Fruit fly (Drosophila melanogaster): Measurements from ENCODE around the gene CG4884.

CG4884 gene

DNA sequence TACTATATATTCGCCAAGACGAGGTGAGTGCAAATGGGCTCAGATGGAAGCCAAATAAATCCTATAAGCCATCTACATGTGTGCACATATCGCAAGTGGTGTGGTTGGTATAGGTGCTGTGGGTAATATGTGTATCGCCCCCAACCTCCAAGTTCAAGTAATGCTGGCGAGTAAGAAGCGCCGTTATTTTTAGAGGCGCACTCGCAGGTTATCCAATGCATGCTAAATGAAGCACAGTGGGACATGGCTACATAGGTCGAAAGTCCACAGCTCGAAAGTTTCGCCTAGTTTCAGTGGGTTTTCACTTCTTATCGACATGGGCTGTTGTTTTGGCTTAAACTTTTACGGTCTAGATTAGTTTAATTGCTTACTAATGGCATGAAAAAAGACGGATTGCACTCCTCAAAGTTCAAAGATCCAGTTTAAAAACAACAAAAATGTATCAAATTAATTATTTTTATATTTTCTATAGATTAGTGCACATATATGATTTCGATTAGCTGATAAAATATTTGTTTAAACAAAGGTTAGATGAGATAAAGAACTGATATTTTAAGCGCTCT is 33.0 kb downstream of the CG4884 start:
- no peak for TF ChIP-seq OdsH (GFP tag; optimal IDR thresholded peaks at IDR 0.05)
- no peak for TF ChIP-seq acj6 (GFP tag; optimal IDR thresholded peaks at IDR 0.05)
- peak; percentile 44 for TF ChIP-seq Hr4 (GFP tag; optimal IDR thresholded peaks at IDR 0.05)
- TF ChIP-seq Hr39 (GFP tag; optimal IDR thresholded peaks at IDR 0.05) = peak; percentile 8
- peak; percentile 14 for TF ChIP-seq CG3919 (GFP tag; optimal IDR thresholded peaks at IDR 0.05)
- peak; percentile 4 for TF ChIP-seq CG11902 (GFP tag; optimal IDR thresholded peaks at IDR 0.05)
- peak; percentile 62 for TF ChIP-seq CG32006 (GFP tag; optimal IDR thresholded peaks at IDR 0.05)
- peak; percentile 7; the same call in 1 of the 3 replicates for TF ChIP-seq CG6163 (GFP tag; IDR thresholded peaks at IDR 0.05)
- 0 out of 3 replicates have a peak, but pooled peaks have one; percentile 31 for TF ChIP-seq CG8119 (GFP tag; IDR thresholded peaks at IDR 0.05)
- TF ChIP-seq Sox14 (GFP tag; optimal IDR thresholded peaks at IDR 0.05) = no peak
- peak; percentile 35 for TF ChIP-seq CG31627 (GFP tag; optimal IDR thresholded peaks at IDR 0.05)
- peak; percentile 27 for TF ChIP-seq cyc (GFP tag; optimal IDR thresholded peaks at IDR 0.05)
- no peak; the same call in 2 of the 3 replicates for TF ChIP-seq eg (GFP tag; IDR thresholded peaks at IDR 0.05)
- peak; percentile 78 for TF ChIP-seq Eip78C (GFP tag)
- TF ChIP-seq fd59A (GFP tag; optimal IDR thresholded peaks at IDR 0.05) = peak; percentile 10
- TF ChIP-seq Ets96B (tag; optimal IDR thresholded peaks at IDR 0.05) = no peak
- TF ChIP-seq CG10631 (GFP tag; optimal IDR thresholded peaks at IDR 0.05) = peak; percentile 40
- peak; percentile 19; the same call in 1 of the 2 replicates for TF ChIP-seq Gug (GFP tag; IDR thresholded peaks at IDR 0.05)
- peak; percentile 26 for TF ChIP-seq CG3032 (tag; optimal IDR thresholded peaks at IDR 0.05)
- TF ChIP-seq Sox15 (GFP tag; optimal IDR thresholded peaks at IDR 0.05) = peak; percentile 32
- peak; percentile 1 for TF ChIP-seq lz (GFP tag; optimal IDR thresholded peaks at IDR 0.05)
- peak in 1 of 2 experiments; percentile 52 for TF ChIP-seq salr (GFP tag; optimal IDR thresholded peaks at IDR 0.05)
- TF ChIP-seq svp (GFP tag) = peak; percentile 61
- TF ChIP-seq CG6276 (GFP tag; optimal IDR thresholded peaks at IDR 0.05) = peak; percentile 7
- TF ChIP-seq esn (GFP tag; optimal IDR thresholded peaks at IDR 0.05) = peak; percentile 38
- TF ChIP-seq CG6792 (GFP tag; optimal IDR thresholded peaks at IDR 0.05) = peak; percentile 34
- TF ChIP-seq Smox (GFP tag; optimal IDR thresholded peaks at IDR 0.05) = no peak

DNA sequence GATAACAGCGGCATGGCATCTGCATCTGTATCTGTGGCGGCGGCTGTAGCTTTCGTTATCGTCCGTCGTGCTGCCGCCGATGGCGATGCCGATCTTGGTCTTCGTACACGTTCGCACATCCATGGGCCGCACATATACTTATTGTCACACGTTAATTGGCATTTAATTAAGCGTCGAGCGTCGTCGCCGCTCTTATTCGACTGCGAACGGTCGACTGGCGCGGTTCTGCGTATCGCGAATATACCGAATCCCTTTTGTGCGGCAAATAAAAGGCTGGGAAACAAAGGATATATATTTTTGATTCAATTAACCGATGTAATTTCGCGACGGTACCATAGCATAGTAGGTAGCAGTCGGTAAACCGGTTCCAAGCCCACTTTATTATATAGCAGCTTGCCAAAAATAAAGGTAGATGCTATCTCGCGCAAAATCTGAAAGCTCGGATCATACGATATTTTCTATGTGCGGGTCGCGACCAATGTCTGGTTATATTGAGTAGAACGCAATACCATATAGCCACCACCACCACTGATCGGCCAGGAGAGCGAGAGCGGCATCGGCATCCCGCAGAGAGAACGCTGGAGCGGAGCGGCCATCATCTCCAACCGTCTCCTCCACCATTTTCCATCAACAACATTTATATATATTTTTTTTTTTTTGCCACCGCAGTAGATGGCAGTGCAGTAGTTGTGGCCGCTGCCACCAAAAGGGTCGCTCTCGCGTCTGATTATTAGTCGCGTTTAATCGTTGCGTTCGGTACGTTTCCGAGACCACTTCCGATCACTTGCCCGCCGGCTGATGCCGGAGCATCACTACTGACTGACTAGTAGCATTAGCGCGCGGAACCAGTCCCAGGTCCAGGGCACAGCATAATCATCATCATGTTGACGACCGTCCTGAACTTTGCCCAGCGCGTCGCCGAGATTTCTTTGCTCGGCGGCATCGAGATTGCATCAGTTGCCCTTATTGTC is 33.8 kb downstream of the CG4884 start, which contains the start of gene mino:
TSS of gene mino (plus strand) at position 192 of the 971 bp plus-strand sequence.
- TF ChIP-seq CG6808 (GFP tag; optimal IDR thresholded peaks at IDR 0.05) (peak; percentile 33), vri (GFP tag; optimal IDR thresholded peaks at IDR 0.05) (peak; percentile 50), CG1621 (tag; optimal IDR thresholded peaks at IDR 0.05) (peak; percentile 47), salr (GFP tag; optimal IDR thresholded peaks at IDR 0.05) (no peak), CG6276 (GFP tag; optimal IDR thresholded peaks at IDR 0.05) (no peak), cyc (GFP tag; optimal IDR thresholded peaks at IDR 0.05) (no peak), dac (GFP tag; optimal IDR thresholded peaks at IDR 0.05) (no peak), Eip93F (GFP tag; optimal IDR thresholded peaks at IDR 0.05) (peak; percentile 43), ss (GFP tag; optimal IDR thresholded peaks at IDR 0.05) (peak; percentile 42 to 68), CG8119 (GFP tag; IDR thresholded peaks at IDR 0.05) (0 out of 3 replicates have a peak, but pooled peaks have one; percentile 12), CG16779 (tag; optimal IDR thresholded peaks at IDR 0.05) (no peak), svp (GFP tag) (peak; percentile 82), fkh (GFP tag; optimal IDR thresholded peaks at IDR 0.05) (peak; percentile 12), Eip78C (GFP tag) (peak; percentile 60), CG9139 (GFP tag; optimal IDR thresholded peaks at IDR 0.05) (peak; percentile 55), Sox14 (GFP tag; optimal IDR thresholded peaks at IDR 0.05) (peak; percentile 82), achi (GFP tag; optimal IDR thresholded peaks at IDR 0.05) (no peak), Met (GFP tag; optimal IDR thresholded peaks at IDR 0.05) (peak; percentile 4), dsx (GFP tag; optimal IDR thresholded peaks at IDR 0.05; ENCODE audit: poor library complexity, severe bottlenecking) (peak; percentile 5), CG6163 (GFP tag; IDR thresholded peaks at IDR 0.05) (peak; percentile 67; the same call in 2 of the 3 replicates), Smox (GFP tag; optimal IDR thresholded peaks at IDR 0.05) (no peak), Ets96B (tag; optimal IDR thresholded peaks at IDR 0.05) (no peak), OdsH (GFP tag; optimal IDR thresholded peaks at IDR 0.05) (no peak), Hr4 (GFP tag; optimal IDR thresholded peaks at IDR 0.05) (no peak), spab (GFP tag; optimal IDR thresholded peaks at IDR 0.05) (peak; percentile 27), CG6854 (GFP tag; optimal IDR thresholded peaks at IDR 0.05) (peak; percentile 3), Sox102F (GFP tag; optimal IDR thresholded peaks at IDR 0.05) (peak; percentile 32), topi (GFP tag; optimal IDR thresholded peaks at IDR 0.05) (peak; percentile 23), esn (GFP tag; optimal IDR thresholded peaks at IDR 0.05) (peak; percentile 38), CG10669 (GFP tag; optimal IDR thresholded peaks at IDR 0.05) (peak; percentile 1)
